Worm (Caenorhabditis elegans) whole organism, mixed stage, embryonic: ENCODE data around the gene C48A7.16.

Experiments
- blmp-1 ChIP-seq: fragments of 150-350 bp; optimal IDR thresholded peaks from 2 replicates; lab custom pipeline; 2014; ENCODE audit warnings: missing biosample characterization, missing genetic modification characterization
- ceh-39 ChIP-seq: fragments of 150-350 bp; optimal IDR thresholded peaks from 2 replicates; lab custom pipeline; 2014; ENCODE audit warnings: missing biosample characterization, missing genetic modification characterization
- ceh-83 ChIP-seq: fragments of 200-800 bp; sonication (Bioruptor generic); optimal IDR thresholded peaks from 2 replicates; lab custom pipeline; 2018; ENCODE audit warnings: mild to moderate bottlenecking, missing genetic modification characterization, missing compliant biosample characterization
- cnd-1 ChIP-seq: fragments of 200-800 bp; sonication (Bioruptor generic); optimal IDR thresholded peaks from 2 replicates; lab custom pipeline; 2018; ENCODE audit warnings: mild to moderate bottlenecking, missing genetic modification characterization, missing compliant biosample characterization
- elt-1 ChIP-seq: sonication (generic microtip); optimal IDR thresholded peaks from 2 replicates; lab custom pipeline; 2017; ENCODE audit warnings: missing genetic modification characterization, mild to moderate bottlenecking, missing compliant biosample characterization, antibody characterized with exemption, moderate library complexity, borderline replicate concordance; ENCODE audit not compliant: insufficient read depth
- elt-3 ChIP-seq: fragments of 150-350 bp; optimal IDR thresholded peaks from 2 replicates; lab custom pipeline; 2014; ENCODE audit warnings: missing biosample characterization, missing genetic modification characterization
- hlh-1 ChIP-seq: fragments of 150-350 bp; optimal IDR thresholded peaks from 2 replicates; lab custom pipeline; 2014; ENCODE audit warnings: missing biosample characterization, missing genetic modification reagents, missing genetic modification characterization
- mep-1 ChIP-seq: fragments of 150-350 bp; optimal IDR thresholded peaks from 2 replicates; lab custom pipeline; 2017; ENCODE audit warnings: missing biosample characterization, missing genetic modification reagents, missing genetic modification characterization, inconsistent platforms
- nhr-237 ChIP-seq: fragments of 150-350 bp; optimal IDR thresholded peaks from 2 replicates; lab custom pipeline; 2014; ENCODE audit warnings: missing biosample characterization, missing genetic modification characterization
- snpc-4 ChIP-seq: fragments of 150-350 bp; optimal IDR thresholded peaks from 2 replicates; lab custom pipeline; 2014; ENCODE audit warnings: missing biosample characterization, missing genetic modification characterization
- unc-39 ChIP-seq: fragments of 150-350 bp; optimal IDR thresholded peaks from 2 replicates; lab custom pipeline; 2014; ENCODE audit warnings: missing biosample characterization, missing genetic modification characterization
- unc-62 ChIP-seq: fragments of 150-350 bp; optimal IDR thresholded peaks from 2 replicates; lab custom pipeline; 2014; ENCODE audit warnings: missing biosample characterization, missing genetic modification reagents, missing genetic modification characterization

DNA sequence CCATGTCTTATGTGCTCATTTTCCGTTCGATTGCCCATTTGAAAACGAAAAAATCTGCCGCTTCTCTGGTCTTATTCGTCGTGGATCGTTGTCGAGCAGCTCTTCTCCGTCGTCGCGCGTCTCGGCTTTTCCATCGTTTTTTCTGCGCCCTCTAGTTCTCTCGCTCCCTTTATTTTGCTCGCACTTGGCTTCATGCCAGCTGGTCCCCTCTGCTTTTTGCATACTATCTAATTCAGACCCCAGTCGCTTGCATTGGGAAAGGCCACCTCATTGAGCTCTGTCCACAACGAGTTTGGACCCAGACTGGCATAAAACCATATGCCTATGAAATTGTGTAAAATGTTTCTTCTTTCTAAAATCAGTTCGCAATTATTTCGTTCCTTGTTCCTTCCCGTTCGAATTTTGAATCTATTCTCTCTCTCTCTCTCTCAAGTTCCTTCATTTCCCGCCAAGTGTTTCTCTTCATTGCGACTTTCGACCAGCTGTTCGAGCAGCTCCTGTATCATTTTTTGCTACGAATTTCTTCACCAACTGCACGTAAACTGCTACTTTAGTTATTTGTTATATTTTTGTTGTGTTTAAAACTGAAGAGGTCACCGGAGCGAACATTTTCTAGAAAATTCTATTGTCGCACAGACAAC is 15.0 kb upstream of the C48A7.16 start:
- TF ChIP-seq elt-1 (tag; lab: Kevin White, UChicago) = no peak
- no peak for TF ChIP-seq snpc-4 (tag; lab: Kevin White, UChicago)
- TF ChIP-seq ceh-83 (GFP tag; lab: Kevin White, UChicago) = no peak
- peak; percentile 95 for TF ChIP-seq hlh-1 (tag; lab: Kevin White, UChicago)
- TF ChIP-seq cnd-1 (tag; lab: Kevin White, UChicago) = no peak
- no peak for TF ChIP-seq ceh-39
- TF ChIP-seq unc-39 (tag; lab: Kevin White, UChicago) = no peak
- TF ChIP-seq blmp-1 (tag; lab: Kevin White, UChicago) = no peak
- TF ChIP-seq unc-62 (GFP tag; lab: Kevin White, UChicago) = no peak
- no peak for TF ChIP-seq mep-1 (tag; lab: Kevin White, UChicago)
- no peak for TF ChIP-seq elt-3
- TF ChIP-seq nhr-237 (tag; lab: Kevin White, UChicago) = no peak
